Worm (Caenorhabditis elegans) whole organism, mixed stage, embryonic: ENCODE measurements around the gene T20B12.5.

Source experiments
- M03D4.4 ChIP-seq: sonication (generic microtip); optimal IDR thresholded peaks from 2 replicates; lab custom pipeline; 2017; ENCODE audit warnings: mild to moderate bottlenecking, missing genetic modification characterization, missing compliant biosample characterization
- bed-3 ChIP-seq: fragments of 200-800 bp; sonication (Bioruptor generic); optimal IDR thresholded peaks from 3 replicates; lab custom pipeline; 2018; ENCODE audit warnings: mild to moderate bottlenecking, missing genetic modification characterization, moderate library complexity, missing compliant biosample characterization
- blmp-1 ChIP-seq: fragments of 150-350 bp; optimal IDR thresholded peaks from 2 replicates; lab custom pipeline; 2014; ENCODE audit warnings: missing biosample characterization, missing genetic modification characterization
- ceh-39 ChIP-seq: fragments of 150-350 bp; optimal IDR thresholded peaks from 2 replicates; lab custom pipeline; 2014; ENCODE audit warnings: missing biosample characterization, missing genetic modification characterization
- ceh-43 ChIP-seq: fragments of 200-800 bp; sonication (Bioruptor generic); optimal IDR thresholded peaks from 2 replicates; lab custom pipeline; 2018; ENCODE audit warnings: mild to moderate bottlenecking, missing genetic modification characterization, moderate library complexity, missing compliant biosample characterization
- ces-1 ChIP-seq: fragments of 150-350 bp; optimal IDR thresholded peaks from 2 replicates; lab custom pipeline; 2014; ENCODE audit warnings: missing biosample characterization, missing genetic modification reagents, missing genetic modification characterization
- cnd-1 ChIP-seq: fragments of 200-800 bp; sonication (Bioruptor generic); optimal IDR thresholded peaks from 2 replicates; lab custom pipeline; 2018; ENCODE audit warnings: mild to moderate bottlenecking, missing genetic modification characterization, missing compliant biosample characterization
- drap-1 ChIP-seq: fragments of 200-800 bp; sonication (Bioruptor generic); optimal IDR thresholded peaks from 3 replicates; lab custom pipeline; 2018; ENCODE audit warnings: mild to moderate bottlenecking, missing genetic modification characterization, missing compliant biosample characterization
- elt-1 ChIP-seq: sonication (generic microtip); optimal IDR thresholded peaks from 2 replicates; lab custom pipeline; 2017; ENCODE audit warnings: missing genetic modification characterization, mild to moderate bottlenecking, missing compliant biosample characterization, antibody characterized with exemption, moderate library complexity, borderline replicate concordance; ENCODE audit not compliant: insufficient read depth
- elt-3 ChIP-seq: fragments of 150-350 bp; optimal IDR thresholded peaks from 2 replicates; lab custom pipeline; 2014; ENCODE audit warnings: missing biosample characterization, missing genetic modification characterization
- flh-1 ChIP-seq: fragments of 200-800 bp; sonication (Bioruptor generic); optimal IDR thresholded peaks from 2 replicates; lab custom pipeline; 2018; ENCODE audit warnings: mild to moderate bottlenecking, missing genetic modification characterization, moderate library complexity, missing compliant biosample characterization
- ham-2 ChIP-seq: fragments of 200-800 bp; sonication (Bioruptor generic); optimal IDR thresholded peaks from 2 replicates; lab custom pipeline; 2018; ENCODE audit warnings: mild to moderate bottlenecking, missing genetic modification characterization, missing compliant biosample characterization
- hlh-1 ChIP-seq: fragments of 150-350 bp; optimal IDR thresholded peaks from 2 replicates; lab custom pipeline; 2014; ENCODE audit warnings: missing biosample characterization, missing genetic modification reagents, missing genetic modification characterization
- lin-13 ChIP-seq: fragments of 150-350 bp; optimal IDR thresholded peaks from 2 replicates; lab custom pipeline; 2014; ENCODE audit warnings: missing biosample characterization, missing genetic modification characterization
- lin-32 ChIP-seq: fragments of 200-800 bp; sonication (Bioruptor generic); optimal IDR thresholded peaks from 2 replicates; lab custom pipeline; 2018; ENCODE audit warnings: mild to moderate bottlenecking, missing genetic modification characterization, missing compliant biosample characterization
- lsy-2 ChIP-seq: fragments of 150-350 bp; optimal IDR thresholded peaks from 2 replicates; lab custom pipeline; 2014; ENCODE audit warnings: missing biosample characterization, missing genetic modification characterization
- mab-5 ChIP-seq: fragments of 150-350 bp; optimal IDR thresholded peaks from 2 replicates; lab custom pipeline; 2014; ENCODE audit warnings: missing biosample characterization, missing genetic modification characterization
- mep-1 ChIP-seq: fragments of 150-350 bp; optimal IDR thresholded peaks from 2 replicates; lab custom pipeline; 2017; ENCODE audit warnings: missing biosample characterization, missing genetic modification reagents, missing genetic modification characterization, inconsistent platforms
- nhr-12 ChIP-seq: fragments of 150-350 bp; optimal IDR thresholded peaks from 2 replicates; lab custom pipeline; 2014; ENCODE audit warnings: missing biosample characterization, missing genetic modification characterization
- nhr-28 ChIP-seq: fragments of 150-350 bp; optimal IDR thresholded peaks from 2 replicates; lab custom pipeline; 2014; ENCODE audit warnings: missing biosample characterization, missing genetic modification characterization
- nhr-76 ChIP-seq: sonication (generic microtip); optimal IDR thresholded peaks from 2 replicates; lab custom pipeline; 2017; ENCODE audit warnings: missing biosample characterization, missing genetic modification characterization
- sem-2 ChIP-seq: fragments of 200-800 bp; sonication (Bioruptor generic); optimal IDR thresholded peaks from 2 replicates; lab custom pipeline; 2018; ENCODE audit warnings: mild to moderate bottlenecking, missing genetic modification characterization, missing compliant biosample characterization
- snpc-4 ChIP-seq: fragments of 150-350 bp; optimal IDR thresholded peaks from 2 replicates; lab custom pipeline; 2014; ENCODE audit warnings: missing biosample characterization, missing genetic modification characterization
- sptf-1 ChIP-seq: sonication (generic microtip); optimal IDR thresholded peaks from 2 replicates; lab custom pipeline; 2017; ENCODE audit warnings: mild to moderate bottlenecking, missing genetic modification characterization, moderate library complexity, missing compliant biosample characterization
- tbx-8 ChIP-seq: fragments of 200-800 bp; sonication (Bioruptor generic); optimal IDR thresholded peaks from 2 replicates; lab custom pipeline; 2018; ENCODE audit warnings: mild to moderate bottlenecking, missing genetic modification characterization, moderate library complexity, missing compliant biosample characterization
- unc-120 ChIP-seq: sonication (generic microtip); optimal IDR thresholded peaks from 2 replicates; lab custom pipeline; 2017; ENCODE audit warnings: missing genetic modification characterization, missing compliant biosample characterization; ENCODE audit not compliant: poor library complexity, severe bottlenecking
- unc-39 ChIP-seq: fragments of 150-350 bp; optimal IDR thresholded peaks from 2 replicates; lab custom pipeline; 2014; ENCODE audit warnings: missing biosample characterization, missing genetic modification characterization
- zip-8 ChIP-seq: fragments of 150-350 bp; optimal IDR thresholded peaks from 2 replicates; lab custom pipeline; 2014; ENCODE audit warnings: missing biosample characterization, missing genetic modification characterization
- ztf-11 ChIP-seq: fragments of 150-350 bp; optimal IDR thresholded peaks from 2 replicates; lab custom pipeline; 2014; ENCODE audit warnings: missing biosample characterization, missing genetic modification characterization

Gene T20B12.5

DNA sequence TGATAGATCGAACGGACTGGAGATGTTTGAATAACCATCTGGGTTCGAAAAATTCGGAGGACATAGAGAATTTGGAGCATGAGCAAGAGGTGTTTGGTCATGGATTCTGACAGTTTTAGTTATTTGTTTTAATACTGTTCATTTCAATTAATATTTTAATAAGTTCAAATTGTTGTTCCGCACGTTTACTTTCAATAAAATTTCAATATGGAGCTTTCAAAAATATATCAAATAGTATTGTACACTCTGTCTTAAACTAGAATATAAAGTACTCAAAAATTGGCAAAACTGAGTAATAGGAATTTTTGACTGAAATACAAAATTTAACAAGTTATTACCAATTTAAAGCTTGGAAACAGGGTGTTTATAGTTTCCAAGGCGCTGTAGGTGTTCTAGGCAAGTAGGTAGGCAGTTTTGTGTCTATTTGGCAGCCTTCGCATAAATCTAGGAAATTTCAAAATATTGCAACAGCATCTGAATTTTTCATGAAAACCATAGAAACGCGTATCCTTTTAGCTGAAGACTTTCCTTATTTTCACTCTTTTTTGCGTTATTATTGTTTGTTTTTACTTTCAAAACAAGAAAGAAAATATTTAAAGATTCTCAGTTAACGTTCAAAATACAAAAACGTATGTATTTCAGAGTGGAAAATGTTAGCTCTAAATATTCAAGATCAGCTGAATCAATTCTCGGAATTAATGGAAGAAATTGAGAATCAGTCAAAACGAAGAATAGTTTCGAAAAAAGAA lies at the start of gene T20B12.5, which contains the start of gene T20B12.4:
TSS of gene T20B12.5 (minus strand) at position 101 of the 749 bp plus-strand sequence.
TSS of gene T20B12.4 (plus strand) at position 699 of the 749 bp plus-strand sequence.
- TF ChIP-seq mab-5 (tag; lab: Kevin White, UChicago) (no peak), mep-1 (tag; lab: Kevin White, UChicago) (no peak), ceh-39 (tag; lab: Kevin White, UChicago) (no peak), blmp-1 (tag; lab: Kevin White, UChicago) (no peak), nhr-12 (tag; lab: Kevin White, UChicago) (no peak), lin-13 (tag; lab: Kevin White, UChicago) (no peak), nhr-28 (tag; lab: Kevin White, UChicago) (no peak), nhr-76 (tag; lab: Kevin White, UChicago) (no peak)
- TF ChIP-seq, all 35 proteins: peak for 0

DNA sequence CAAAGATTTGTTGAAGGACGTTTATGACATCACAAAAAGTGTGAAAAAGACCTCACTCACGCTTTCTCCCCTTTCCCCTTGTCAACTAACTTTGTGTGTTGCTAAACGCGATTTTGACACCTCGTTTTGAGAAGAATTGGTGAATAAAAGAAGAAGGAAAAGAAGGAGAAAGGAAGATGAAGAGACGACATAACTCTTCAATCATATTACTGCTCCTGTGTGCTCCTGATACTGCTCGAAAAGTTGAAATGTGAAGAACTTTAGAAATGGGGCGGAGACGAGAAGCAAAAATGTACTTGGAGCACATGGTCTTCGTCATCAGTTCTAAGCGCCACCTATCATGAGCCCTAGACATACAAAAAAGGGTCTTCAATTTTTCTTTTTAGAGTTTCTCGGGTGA lies 32.1 kb upstream of the T20B12.5 start:
- TF ChIP-seq ces-1 (GFP tag; lab: Kevin White, UChicago) (peak; percentile 44), snpc-4 (tag; lab: Kevin White, UChicago) (no peak)

DNA sequence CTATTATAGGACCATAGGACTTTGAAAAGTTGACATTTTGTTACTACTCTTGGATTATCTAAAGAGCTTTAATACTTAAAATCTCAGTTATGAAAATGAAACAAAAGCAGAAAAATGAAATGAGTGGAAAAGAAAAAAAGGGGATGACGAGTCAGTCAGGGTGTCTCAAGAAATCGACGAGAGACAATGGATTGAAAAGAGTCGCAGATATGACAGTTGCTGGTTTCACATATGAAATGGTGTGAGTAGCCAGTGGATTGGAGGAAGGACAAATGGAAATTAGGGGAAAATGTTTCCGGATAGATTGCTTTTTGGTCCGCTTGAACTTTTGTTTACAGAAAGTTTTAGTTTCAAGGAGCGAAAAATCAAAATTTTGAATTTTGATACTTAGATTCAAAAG lies 30.3 kb upstream of the T20B12.5 start:
- no peak for TF ChIP-seq flh-1
- peak; percentile 3 for TF ChIP-seq unc-120 (tag; lab: Kevin White, UChicago)
- no peak for TF ChIP-seq drap-1 (GFP tag; lab: Kevin White, UChicago)
- no peak for TF ChIP-seq snpc-4 (tag; lab: Kevin White, UChicago)
- TF ChIP-seq nhr-28 (tag; lab: Kevin White, UChicago), result no peak
- TF ChIP-seq elt-3 (tag; lab: Kevin White, UChicago), result no peak
- TF ChIP-seq unc-39, result no peak
- TF ChIP-seq nhr-76 (tag; lab: Kevin White, UChicago), result no peak
- TF ChIP-seq ceh-39 (tag; lab: Kevin White, UChicago), result no peak
- TF ChIP-seq hlh-1, result peak; percentile 91
- no peak for TF ChIP-seq elt-1 (tag; lab: Kevin White, UChicago)
- no peak for TF ChIP-seq bed-3
- no peak for TF ChIP-seq lsy-2 (tag; lab: Kevin White, UChicago)
- TF ChIP-seq sem-2 (GFP tag; lab: Kevin White, UChicago), result no peak
- no peak for TF ChIP-seq cnd-1 (tag; lab: Kevin White, UChicago)
- TF ChIP-seq ztf-11 (tag; lab: Kevin White, UChicago), result no peak
- no peak for TF ChIP-seq ceh-43

DNA sequence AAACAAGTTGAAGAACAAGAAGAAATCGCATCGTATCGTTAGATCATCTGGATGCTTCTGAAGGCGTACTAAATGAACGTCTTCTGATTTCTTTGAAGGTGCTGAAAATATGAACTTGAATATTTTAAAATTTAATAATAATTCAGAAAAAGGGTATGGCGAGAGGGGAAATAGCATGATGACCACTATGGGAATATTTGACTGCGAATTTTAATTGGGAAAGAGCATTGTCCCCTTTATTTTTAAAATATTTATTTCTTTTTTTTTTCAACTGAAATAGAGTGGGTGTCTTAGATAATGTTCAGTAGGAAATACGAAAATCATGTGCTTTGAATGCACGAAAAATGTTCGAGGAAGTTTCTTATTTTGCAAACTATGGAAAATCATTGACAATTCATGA lies 28.4 kb upstream of the T20B12.5 start, which contains the start of gene lgc-50:
TSS of gene lgc-50 (minus strand) at position 101 of the 400 bp plus-strand sequence.
- no peak for TF ChIP-seq tbx-8 (GFP tag; lab: Kevin White, UChicago)
- TF ChIP-seq sptf-1 (tag; lab: Kevin White, UChicago), result no peak
- TF ChIP-seq lin-32 (GFP tag; lab: Kevin White, UChicago), result no peak
- no peak for TF ChIP-seq lin-13 (tag; lab: Kevin White, UChicago)
- TF ChIP-seq M03D4.4 (tag; lab: Kevin White, UChicago), result no peak
- no peak for TF ChIP-seq snpc-4 (tag; lab: Kevin White, UChicago)
- TF ChIP-seq ztf-11 (tag; lab: Kevin White, UChicago), result no peak
- TF ChIP-seq elt-1 (tag; lab: Kevin White, UChicago), result no peak
- no peak for TF ChIP-seq mab-5 (tag; lab: Kevin White, UChicago)
- TF ChIP-seq bed-3, result no peak

- no peak for TF ChIP-seq drap-1 (GFP tag; lab: Kevin White, UChicago)
- TF ChIP-seq lsy-2 (tag; lab: Kevin White, UChicago), result no peak
- TF ChIP-seq nhr-12 (tag; lab: Kevin White, UChicago), result no peak
- no peak for TF ChIP-seq unc-120 (tag; lab: Kevin White, UChicago)
- TF ChIP-seq zip-8 (tag; lab: Kevin White, UChicago), result no peak
- TF ChIP-seq ham-2 (GFP tag; lab: Kevin White, UChicago), result no peak
- TF ChIP-seq lin-32 (GFP tag; lab: Kevin White, UChicago), result no peak
- no peak for TF ChIP-seq sem-2 (GFP tag; lab: Kevin White, UChicago)
These were observed 20.4 kb upstream of the T20B12.5 start for ce11 chrIII:7387359-7387758.
